Worm (Caenorhabditis elegans) whole organism, L3 larva: Measurements from ENCODE around the gene T01G5.8.
"Not testable (repeated sequence)": the region's sequence is repeated elsewhere in the genome, so short reads cannot be mapped to it uniquely, and the experiment has no call there.

Experiments used
- R02D3.7 ChIP-seq: fragments of 150-350 bp; optimal IDR thresholded peaks from 2 replicates; lab custom pipeline; 2014; ENCODE audit warnings: missing biosample characterization, missing genetic modification characterization
- ZK546.5 ChIP-seq: sonication (generic microtip); optimal IDR thresholded peaks from 2 replicates; lab custom pipeline; 2017; ENCODE audit warnings: missing biosample characterization, missing genetic modification characterization
- aly-2 ChIP-seq: fragments of 150-350 bp; optimal IDR thresholded peaks from 2 replicates; lab custom pipeline; 2014; ENCODE audit warnings: missing biosample characterization, missing genetic modification characterization
- ama-1 ChIP-seq: fragments of 150-350 bp; optimal IDR thresholded peaks from 2 replicates; lab custom pipeline; 2018
- ceh-16 ChIP-seq: sonication (generic microtip); optimal IDR thresholded peaks from 2 replicates; lab custom pipeline; 2017; ENCODE audit warnings: missing biosample characterization, missing genetic modification characterization
- ceh-28 ChIP-seq: fragments of 150-350 bp; optimal IDR thresholded peaks from 2 replicates; lab custom pipeline; 2014; ENCODE audit warnings: missing biosample characterization, missing genetic modification reagents, missing genetic modification characterization
- ceh-82 ChIP-seq: fragments of 150-350 bp; optimal IDR thresholded peaks from 2 replicates; lab custom pipeline; 2014; ENCODE audit warnings: missing biosample characterization, missing genetic modification characterization
- ceh-9 ChIP-seq: sonication (generic microtip); optimal IDR thresholded peaks from 2 replicates; lab custom pipeline; 2018; ENCODE audit warnings: missing biosample characterization, missing genetic modification characterization
- egl-27 ChIP-seq: sonication (generic microtip); optimal IDR thresholded peaks from 4 replicates; lab custom pipeline; 2017; ENCODE audit warnings: missing biosample characterization, missing genetic modification reagents, missing genetic modification characterization
- egl-5 ChIP-seq: fragments of 150-350 bp; optimal IDR thresholded peaks from 2 replicates; lab custom pipeline; 2017; ENCODE audit warnings: missing biosample characterization, missing genetic modification reagents, missing genetic modification characterization, inconsistent platforms
- elt-2 ChIP-seq: sonication (generic microtip); optimal IDR thresholded peaks from 2 replicates; lab custom pipeline; 2016; ENCODE audit warnings: missing genetic modification reagents, mild to moderate bottlenecking, missing genetic modification characterization, missing compliant biosample characterization
- elt-3 ChIP-seq, 3 experiments: fragments of 150-350 bp in 1 of 3; sonication (generic microtip) in 2 of 3; optimal IDR thresholded peaks; 2 replicates in 2 of 3; 4 replicates in 1 of 3; lab custom pipeline; 2014 to 2017; ENCODE audit warnings: missing biosample characterization in 3 of 3, missing genetic modification characterization in 3 of 3
- fkh-10 ChIP-seq: sonication (generic microtip); optimal IDR thresholded peaks from 2 replicates; lab custom pipeline; 2017; ENCODE audit warnings: missing biosample characterization, missing genetic modification reagents, missing genetic modification characterization
- fkh-2 ChIP-seq: fragments of 150-350 bp; optimal IDR thresholded peaks from 2 replicates; lab custom pipeline; 2014; ENCODE audit warnings: missing biosample characterization, missing genetic modification reagents, missing genetic modification characterization
- fos-1 ChIP-seq: fragments of 150-350 bp; optimal IDR thresholded peaks from 2 replicates; lab custom pipeline; 2014; ENCODE audit warnings: missing biosample characterization, missing genetic modification characterization
- jun-1 ChIP-seq: fragments of 150-350 bp; optimal IDR thresholded peaks from 2 replicates; lab custom pipeline; 2014; ENCODE audit warnings: missing biosample characterization, missing genetic modification reagents, missing genetic modification characterization
- lin-39 ChIP-seq: fragments of 150-350 bp; optimal IDR thresholded peaks from 2 replicates; lab custom pipeline; 2018; ENCODE audit warnings: missing biosample characterization, missing genetic modification reagents, missing genetic modification characterization
- lsy-12 ChIP-seq: sonication (generic microtip); optimal IDR thresholded peaks from 2 replicates; lab custom pipeline; 2016; ENCODE audit warnings: mild to moderate bottlenecking, missing genetic modification characterization, missing compliant biosample characterization
- mdl-1 ChIP-seq: fragments of 150-350 bp; optimal IDR thresholded peaks from 2 replicates; lab custom pipeline; 2014; ENCODE audit warnings: missing biosample characterization, missing genetic modification characterization
- mml-1 ChIP-seq: fragments of 150-350 bp; sonication (generic microtip); optimal IDR thresholded peaks from 3 replicates; lab custom pipeline; 2014; ENCODE audit warnings: missing biosample characterization, missing genetic modification characterization
- nfya-1 ChIP-seq: sonication (generic microtip); optimal IDR thresholded peaks from 2 replicates; lab custom pipeline; 2017; ENCODE audit warnings: missing genetic modification characterization, mild to moderate bottlenecking, missing compliant biosample characterization, antibody characterized with exemption, moderate library complexity; ENCODE audit not compliant: insufficient read depth
- nhr-11 ChIP-seq: fragments of 150-350 bp; optimal IDR thresholded peaks from 2 replicates; lab custom pipeline; 2014; ENCODE audit warnings: missing biosample characterization, missing genetic modification characterization
- nhr-25 ChIP-seq: sonication (generic microtip); optimal IDR thresholded peaks from 2 replicates; lab custom pipeline; 2017; ENCODE audit warnings: missing biosample characterization, missing genetic modification characterization
- nhr-28 ChIP-seq: fragments of 150-350 bp; optimal IDR thresholded peaks from 2 replicates; lab custom pipeline; 2014; ENCODE audit warnings: missing biosample characterization, missing genetic modification characterization
- nhr-43 ChIP-seq: sonication (generic microtip); optimal IDR thresholded peaks from 2 replicates; lab custom pipeline; 2016; ENCODE audit warnings: mild to moderate bottlenecking, missing genetic modification characterization, missing compliant biosample characterization; ENCODE audit not compliant: poor library complexity, severe bottlenecking
- nhr-67 ChIP-seq: fragments of 150-350 bp; optimal IDR thresholded peaks from 2 replicates; lab custom pipeline; 2014; ENCODE audit warnings: missing biosample characterization, missing genetic modification characterization
- nhr-77 ChIP-seq: fragments of 150-350 bp; optimal IDR thresholded peaks from 2 replicates; lab custom pipeline; 2014; ENCODE audit warnings: missing biosample characterization, missing genetic modification characterization
- pha-4 ChIP-seq: fragments of 150-350 bp; optimal IDR thresholded peaks from 2 replicates; lab custom pipeline; 2014; ENCODE audit warnings: missing biosample characterization, missing genetic modification reagents, missing genetic modification characterization
- pqm-1 ChIP-seq: fragments of 150-350 bp; optimal IDR thresholded peaks from 2 replicates; lab custom pipeline; 2017; ENCODE audit warnings: missing biosample characterization, missing genetic modification characterization, inconsistent platforms
- unc-39 ChIP-seq: sonication (generic microtip); optimal IDR thresholded peaks from 4 replicates; lab custom pipeline; 2017; ENCODE audit warnings: missing biosample characterization, missing genetic modification characterization
- zag-1 ChIP-seq: fragments of 150-350 bp; optimal IDR thresholded peaks from 2 replicates; lab custom pipeline; 2014; ENCODE audit warnings: missing biosample characterization, missing genetic modification characterization
- ztf-11 ChIP-seq: fragments of 150-350 bp; optimal IDR thresholded peaks from 2 replicates; lab custom pipeline; 2014; ENCODE audit warnings: missing biosample characterization, missing genetic modification characterization

T01G5.8 gene

ce11 chrV:15099447-15099846 lies 16.6 kb upstream of the T01G5.8 start, which contains the start of gene C01G10.1:
TSS of gene C01G10.1 (plus strand) at chrV:15099747.
- TF ChIP-seq lsy-12 (tag; lab: Kevin White, UChicago): no peak
- no peak for TF ChIP-seq ama-1 (lab: Kevin White, UChicago)

ce11 chrV:15105893-15106598 lies 10.0 kb upstream of the T01G5.8 start, which contains the start of gene C01G10.14:
TSS of gene C01G10.14 (minus strand) at chrV:15105943.
- TF ChIP-seq mdl-1 (tag; lab: Kevin White, UChicago); pha-4; zag-1 (tag; lab: Kevin White, UChicago): not testable (repeated sequence)

DNA sequence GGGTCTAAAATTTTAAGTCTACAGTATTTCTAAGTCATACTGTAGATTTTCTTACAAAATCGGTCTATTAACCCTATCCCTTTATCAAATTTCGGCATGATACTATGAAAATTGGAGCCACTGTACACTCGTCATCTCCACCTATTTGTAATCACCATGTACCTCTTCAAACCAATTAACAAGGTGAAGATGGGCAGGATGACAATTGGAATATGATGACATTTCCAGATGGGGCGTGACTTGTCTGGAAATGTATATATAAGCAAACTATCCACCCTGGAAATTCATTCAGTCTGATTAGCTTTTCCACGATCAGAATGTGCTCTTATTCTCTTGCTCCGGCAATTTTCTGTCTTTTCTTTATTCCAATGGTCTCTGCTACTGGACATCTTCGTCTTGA lies 6.8 kb upstream of the T01G5.8 start, which contains the start of gene Y75B12A.2:
Gene Y75B12A.2, plus strand, starts transcription at position 301 of the 400 bp plus-strand sequence.
- TF ChIP-seq nhr-43 (tag; lab: Kevin White, UChicago): no peak
- TF ChIP-seq ztf-11 (tag; lab: Kevin White, UChicago): no peak
- TF ChIP-seq fkh-2 (tag; lab: Kevin White, UChicago): no peak
- no peak for TF ChIP-seq zag-1 (tag; lab: Kevin White, UChicago)
- no peak for TF ChIP-seq R02D3.7 (tag; lab: Kevin White, UChicago)
- no peak for TF ChIP-seq pqm-1 (tag; lab: Kevin White, UChicago)
- no peak for TF ChIP-seq ceh-82 (tag; lab: Kevin White, UChicago)
- TF ChIP-seq fos-1: no peak
- TF ChIP-seq ceh-9 (tag; lab: Kevin White, UChicago): no peak
- no peak for TF ChIP-seq pha-4
- no peak for TF ChIP-seq fkh-10 (GFP tag; lab: Kevin White, UChicago)
- TF ChIP-seq egl-27 (tag; lab: Kevin White, UChicago): no peak
- TF ChIP-seq, all 47 proteins: peak for 0

- no peak for TF ChIP-seq ama-1 (lab: Kevin White, UChicago)
- no peak for TF ChIP-seq unc-39 (tag; lab: Kevin White, UChicago)
- no peak for TF ChIP-seq zag-1 (tag; lab: Kevin White, UChicago)
- no peak for TF ChIP-seq egl-5
- TF ChIP-seq nfya-1 (tag; lab: Kevin White, UChicago): no peak
- no peak for TF ChIP-seq nhr-67 (tag; lab: Kevin White, UChicago)
- TF ChIP-seq elt-3 (tag; optimal IDR thresholded peaks at IDR 0.05; lab: Kevin White, UChicago): no peak
- no peak for TF ChIP-seq lin-39 (tag; lab: Kevin White, UChicago)
- TF ChIP-seq jun-1 (tag; lab: Kevin White, UChicago): no peak
- no peak for TF ChIP-seq nhr-28 (tag; lab: Kevin White, UChicago)
These were observed 4.4 kb upstream of the T01G5.8 start, which contains the start of gene T01G5.7 for ce11 chrV:15111660-15112059. TSS of gene T01G5.7 (plus strand) at chrV:15111960.

DNA sequence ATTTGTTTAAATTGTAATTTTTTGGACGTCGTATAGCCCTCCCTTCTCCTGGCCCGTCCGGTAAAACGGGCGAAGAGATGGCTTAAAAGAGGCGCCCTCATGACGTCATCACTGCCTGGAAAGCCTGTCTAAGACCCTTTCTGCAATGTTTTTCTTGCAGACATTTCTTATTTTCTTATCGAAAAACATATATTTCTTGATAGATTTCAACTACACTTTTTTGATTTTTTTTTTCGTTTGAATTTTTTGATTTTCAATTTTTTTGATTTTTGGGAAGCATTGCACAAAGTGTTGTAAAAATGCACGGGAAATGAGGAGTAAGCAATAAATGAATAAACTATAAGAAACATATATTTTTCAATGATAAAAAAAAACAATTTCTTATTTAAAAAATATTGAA lies 2.1 kb upstream of the T01G5.8 start, which contains the start of gene T01G5.6:
Gene T01G5.6, minus strand, starts transcription at position 101 of the 400 bp plus-strand sequence.
- TF ChIP-seq pha-4 (no peak), ztf-11 (tag; lab: Kevin White, UChicago) (no peak), nhr-25 (no peak), nhr-43 (tag; lab: Kevin White, UChicago) (no peak), egl-27 (tag; lab: Kevin White, UChicago) (no peak), nfya-1 (tag; lab: Kevin White, UChicago) (no peak), ZK546.5 (tag; lab: Kevin White, UChicago) (no peak), unc-39 (tag; lab: Kevin White, UChicago) (no peak), fos-1 (no peak), ceh-9 (tag; lab: Kevin White, UChicago) (no peak), ama-1 (lab: Kevin White, UChicago) (no peak)

- TF ChIP-seq nhr-11 (tag; lab: Kevin White, UChicago) (no peak), nhr-77 (tag; lab: Kevin White, UChicago) (no peak), nhr-67 (tag; lab: Kevin White, UChicago) (no peak), nhr-25 (no peak), aly-2 (tag; lab: Kevin White, UChicago) (no peak), lsy-12 (tag; lab: Kevin White, UChicago) (no peak), elt-2 (tag; lab: Kevin White, UChicago) (no peak), ceh-9 (tag; lab: Kevin White, UChicago) (no peak), ceh-16 (tag; lab: Kevin White, UChicago) (no peak), nfya-1 (tag; lab: Kevin White, UChicago) (no peak), nhr-28 (tag; lab: Kevin White, UChicago) (no peak), fkh-2 (tag; lab: Kevin White, UChicago) (no peak), ceh-28 (tag; lab: Kevin White, UChicago) (no peak), jun-1 (tag; lab: Kevin White, UChicago) (no peak), mml-1 (no peak)
These were observed 3.4 kb downstream of the T01G5.8 start, which contains the start of gene flor-1 for ce11 chrV:15119517-15119916. TSS of gene flor-1 (minus strand) at chrV:15119617.
